Fruit fly (Drosophila melanogaster) Kc167 (cell line): ENCODE data around the gene Cyp4d1.

Experiments
- h ChIP-seq: fragments of >200 bp; optimal IDR thresholded peaks from 3 replicates; lab custom pipeline; 2018; ENCODE audit warnings: missing external identifiers
- ttk ChIP-seq: sonication (Bioruptor generic); optimal IDR thresholded peaks from 2 replicates; lab custom pipeline; 2017; ENCODE audit warnings: missing external identifiers

dm6 chrX:2137587-2138341 lies 24.2 kb downstream of the Cyp4d1 start:
- TF ChIP-seq h (no peak), ttk (lab: Kevin White, UChicago) (no peak)
